Worm (Caenorhabditis elegans) whole organism, mixed stage, embryonic: ENCODE measurements around the gene C08B6.14.

Experiments used
- M03D4.4 ChIP-seq: sonication (generic microtip); optimal IDR thresholded peaks from 2 replicates; lab custom pipeline; 2017; ENCODE audit warnings: mild to moderate bottlenecking, missing genetic modification characterization, missing compliant biosample characterization
- bed-3 ChIP-seq: fragments of 200-800 bp; sonication (Bioruptor generic); optimal IDR thresholded peaks from 3 replicates; lab custom pipeline; 2018; ENCODE audit warnings: mild to moderate bottlenecking, missing genetic modification characterization, moderate library complexity, missing compliant biosample characterization
- blmp-1 ChIP-seq: fragments of 150-350 bp; optimal IDR thresholded peaks from 2 replicates; lab custom pipeline; 2014; ENCODE audit warnings: missing biosample characterization, missing genetic modification characterization
- ceh-39 ChIP-seq: fragments of 150-350 bp; optimal IDR thresholded peaks from 2 replicates; lab custom pipeline; 2014; ENCODE audit warnings: missing biosample characterization, missing genetic modification characterization
- ceh-43 ChIP-seq: fragments of 200-800 bp; sonication (Bioruptor generic); optimal IDR thresholded peaks from 2 replicates; lab custom pipeline; 2018; ENCODE audit warnings: mild to moderate bottlenecking, missing genetic modification characterization, moderate library complexity, missing compliant biosample characterization
- ceh-83 ChIP-seq: fragments of 200-800 bp; sonication (Bioruptor generic); optimal IDR thresholded peaks from 2 replicates; lab custom pipeline; 2018; ENCODE audit warnings: mild to moderate bottlenecking, missing genetic modification characterization, missing compliant biosample characterization
- ces-1 ChIP-seq: fragments of 150-350 bp; optimal IDR thresholded peaks from 2 replicates; lab custom pipeline; 2014; ENCODE audit warnings: missing biosample characterization, missing genetic modification reagents, missing genetic modification characterization
- cnd-1 ChIP-seq: fragments of 200-800 bp; sonication (Bioruptor generic); optimal IDR thresholded peaks from 2 replicates; lab custom pipeline; 2018; ENCODE audit warnings: mild to moderate bottlenecking, missing genetic modification characterization, missing compliant biosample characterization
- drap-1 ChIP-seq: fragments of 200-800 bp; sonication (Bioruptor generic); optimal IDR thresholded peaks from 3 replicates; lab custom pipeline; 2018; ENCODE audit warnings: mild to moderate bottlenecking, missing genetic modification characterization, missing compliant biosample characterization
- elt-1 ChIP-seq: sonication (generic microtip); optimal IDR thresholded peaks from 2 replicates; lab custom pipeline; 2017; ENCODE audit warnings: missing genetic modification characterization, mild to moderate bottlenecking, missing compliant biosample characterization, antibody characterized with exemption, moderate library complexity, borderline replicate concordance; ENCODE audit not compliant: insufficient read depth
- flh-1 ChIP-seq: fragments of 200-800 bp; sonication (Bioruptor generic); optimal IDR thresholded peaks from 2 replicates; lab custom pipeline; 2018; ENCODE audit warnings: mild to moderate bottlenecking, missing genetic modification characterization, moderate library complexity, missing compliant biosample characterization
- ham-2 ChIP-seq: fragments of 200-800 bp; sonication (Bioruptor generic); optimal IDR thresholded peaks from 2 replicates; lab custom pipeline; 2018; ENCODE audit warnings: mild to moderate bottlenecking, missing genetic modification characterization, missing compliant biosample characterization
- hlh-1 ChIP-seq: fragments of 150-350 bp; optimal IDR thresholded peaks from 2 replicates; lab custom pipeline; 2014; ENCODE audit warnings: missing biosample characterization, missing genetic modification reagents, missing genetic modification characterization
- lin-13 ChIP-seq: fragments of 150-350 bp; optimal IDR thresholded peaks from 2 replicates; lab custom pipeline; 2014; ENCODE audit warnings: missing biosample characterization, missing genetic modification characterization
- lin-32 ChIP-seq: fragments of 200-800 bp; sonication (Bioruptor generic); optimal IDR thresholded peaks from 2 replicates; lab custom pipeline; 2018; ENCODE audit warnings: mild to moderate bottlenecking, missing genetic modification characterization, missing compliant biosample characterization
- lsy-2 ChIP-seq: fragments of 150-350 bp; optimal IDR thresholded peaks from 2 replicates; lab custom pipeline; 2014; ENCODE audit warnings: missing biosample characterization, missing genetic modification characterization
- mab-5 ChIP-seq: fragments of 150-350 bp; optimal IDR thresholded peaks from 2 replicates; lab custom pipeline; 2014; ENCODE audit warnings: missing biosample characterization, missing genetic modification characterization
- mep-1 ChIP-seq: fragments of 150-350 bp; optimal IDR thresholded peaks from 2 replicates; lab custom pipeline; 2017; ENCODE audit warnings: missing biosample characterization, missing genetic modification reagents, missing genetic modification characterization, inconsistent platforms
- mls-2 ChIP-seq: sonication (generic microtip); optimal IDR thresholded peaks from 2 replicates; lab custom pipeline; 2016; ENCODE audit warnings: mild to moderate bottlenecking, missing genetic modification characterization, moderate library complexity, missing compliant biosample characterization
- nhr-12 ChIP-seq: fragments of 150-350 bp; optimal IDR thresholded peaks from 2 replicates; lab custom pipeline; 2014; ENCODE audit warnings: missing biosample characterization, missing genetic modification characterization
- nhr-2 ChIP-seq: fragments of 150-350 bp; optimal IDR thresholded peaks from 2 replicates; lab custom pipeline; 2014; ENCODE audit warnings: missing biosample characterization, missing genetic modification characterization
- nhr-237 ChIP-seq: fragments of 150-350 bp; optimal IDR thresholded peaks from 2 replicates; lab custom pipeline; 2014; ENCODE audit warnings: missing biosample characterization, missing genetic modification characterization
- nhr-28 ChIP-seq: fragments of 150-350 bp; optimal IDR thresholded peaks from 2 replicates; lab custom pipeline; 2014; ENCODE audit warnings: missing biosample characterization, missing genetic modification characterization
- nhr-76 ChIP-seq: sonication (generic microtip); optimal IDR thresholded peaks from 2 replicates; lab custom pipeline; 2017; ENCODE audit warnings: missing biosample characterization, missing genetic modification characterization
- pha-4 ChIP-seq: fragments of 150-350 bp; optimal IDR thresholded peaks from 2 replicates; lab custom pipeline; 2018; ENCODE audit warnings: missing biosample characterization, missing genetic modification reagents, missing genetic modification characterization
- sem-2 ChIP-seq: fragments of 200-800 bp; sonication (Bioruptor generic); optimal IDR thresholded peaks from 2 replicates; lab custom pipeline; 2018; ENCODE audit warnings: mild to moderate bottlenecking, missing genetic modification characterization, missing compliant biosample characterization
- snpc-4 ChIP-seq: fragments of 150-350 bp; optimal IDR thresholded peaks from 2 replicates; lab custom pipeline; 2014; ENCODE audit warnings: missing biosample characterization, missing genetic modification characterization
- sptf-1 ChIP-seq: sonication (generic microtip); optimal IDR thresholded peaks from 2 replicates; lab custom pipeline; 2017; ENCODE audit warnings: mild to moderate bottlenecking, missing genetic modification characterization, moderate library complexity, missing compliant biosample characterization
- tbx-8 ChIP-seq: fragments of 200-800 bp; sonication (Bioruptor generic); optimal IDR thresholded peaks from 2 replicates; lab custom pipeline; 2018; ENCODE audit warnings: mild to moderate bottlenecking, missing genetic modification characterization, moderate library complexity, missing compliant biosample characterization
- unc-120 ChIP-seq: sonication (generic microtip); optimal IDR thresholded peaks from 2 replicates; lab custom pipeline; 2017; ENCODE audit warnings: missing genetic modification characterization, missing compliant biosample characterization; ENCODE audit not compliant: poor library complexity, severe bottlenecking
- unc-39 ChIP-seq: fragments of 150-350 bp; optimal IDR thresholded peaks from 2 replicates; lab custom pipeline; 2014; ENCODE audit warnings: missing biosample characterization, missing genetic modification characterization
- unc-62 ChIP-seq: fragments of 150-350 bp; optimal IDR thresholded peaks from 2 replicates; lab custom pipeline; 2014; ENCODE audit warnings: missing biosample characterization, missing genetic modification reagents, missing genetic modification characterization
- ztf-11 ChIP-seq: fragments of 150-350 bp; optimal IDR thresholded peaks from 2 replicates; lab custom pipeline; 2014; ENCODE audit warnings: missing biosample characterization, missing genetic modification characterization

Gene C08B6.14

DNA sequence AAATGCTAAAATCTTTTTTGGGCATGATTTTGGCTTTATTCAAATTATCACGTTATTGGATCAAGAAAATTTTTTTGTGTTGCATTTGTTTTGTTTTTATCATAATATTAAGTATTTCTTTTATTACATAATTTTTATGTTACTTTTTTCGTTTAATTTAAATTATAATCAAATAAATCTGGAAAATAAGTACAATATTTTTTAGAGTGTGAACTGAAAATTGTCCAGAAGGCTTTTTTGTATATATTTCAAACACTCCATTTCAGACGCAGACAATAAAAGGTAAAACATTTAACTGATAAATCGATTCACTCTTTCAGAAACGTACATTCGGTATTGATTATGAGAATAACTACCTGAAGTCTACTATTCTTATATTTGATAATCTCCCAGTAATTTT, 5.5 kb upstream of the C08B6.14 start, which contains the start of gene C08B6.11:
TSS of gene C08B6.11 (plus strand) at position 301 of the 400 bp plus-strand sequence.
- TF ChIP-seq unc-120 (tag; lab: Kevin White, UChicago) (no peak), tbx-8 (GFP tag; lab: Kevin White, UChicago) (no peak), flh-1 (no peak), elt-1 (tag; lab: Kevin White, UChicago) (no peak), sptf-1 (tag; lab: Kevin White, UChicago) (no peak), blmp-1 (no peak), ceh-39 (no peak), ces-1 (GFP tag; lab: Kevin White, UChicago) (no peak), nhr-76 (no peak), mls-2 (tag; lab: Kevin White, UChicago) (no peak), ztf-11 (tag; lab: Kevin White, UChicago) (no peak), hlh-1 (tag; lab: Kevin White, UChicago) (no peak), nhr-12 (tag; lab: Kevin White, UChicago) (no peak), mab-5 (tag; lab: Kevin White, UChicago) (no peak)

ce11 chrV:10105412-10105811, 3.6 kb upstream of the C08B6.14 start, which contains the start of gene C08B6.2:
Gene C08B6.2, plus strand, starts transcription at chrV:10105712.
- no peak for TF ChIP-seq nhr-28 (tag; lab: Kevin White, UChicago)
- TF ChIP-seq bed-3 (GFP tag; lab: Kevin White, UChicago), result no peak
- no peak for TF ChIP-seq nhr-237 (tag; lab: Kevin White, UChicago)
- no peak for TF ChIP-seq M03D4.4 (tag; lab: Kevin White, UChicago)
- TF ChIP-seq ceh-43 (GFP tag; lab: Kevin White, UChicago), result no peak
- no peak for TF ChIP-seq hlh-1 (tag; lab: Kevin White, UChicago)
- TF ChIP-seq blmp-1, result no peak
- TF ChIP-seq nhr-76, result no peak
- no peak for TF ChIP-seq elt-1 (tag; lab: Kevin White, UChicago)
- TF ChIP-seq mab-5 (tag; lab: Kevin White, UChicago), result no peak
- no peak for TF ChIP-seq lin-32 (GFP tag; lab: Kevin White, UChicago)
- TF ChIP-seq unc-120 (tag; lab: Kevin White, UChicago), result no peak
- TF ChIP-seq nhr-12 (tag; lab: Kevin White, UChicago), result no peak

ce11 chrV:10104785-10105310, 3.0 kb upstream of the C08B6.14 start, which contains the start of gene ugt-17:
Gene ugt-17, minus strand, starts transcription at chrV:10104964.
- TF ChIP-seq tbx-8 (GFP tag; lab: Kevin White, UChicago), result no peak
- no peak for TF ChIP-seq ces-1 (GFP tag; lab: Kevin White, UChicago)
- TF ChIP-seq ham-2 (GFP tag; lab: Kevin White, UChicago), result no peak
- TF ChIP-seq unc-39, result no peak
- TF ChIP-seq flh-1, result no peak
- no peak for TF ChIP-seq unc-62 (GFP tag; lab: Kevin White, UChicago)
- no peak for TF ChIP-seq pha-4 (tag; lab: Kevin White, UChicago)
- TF ChIP-seq cnd-1 (tag; lab: Kevin White, UChicago), result no peak
- TF ChIP-seq ceh-39, result no peak
- TF ChIP-seq snpc-4 (tag; lab: Kevin White, UChicago), result no peak
- no peak for TF ChIP-seq drap-1 (GFP tag; lab: Kevin White, UChicago)
- TF ChIP-seq, all 35 proteins: peak for 0

- TF ChIP-seq ceh-43 (GFP tag; lab: Kevin White, UChicago) (no peak), drap-1 (GFP tag; lab: Kevin White, UChicago) (no peak), nhr-237 (tag; lab: Kevin White, UChicago) (no peak), ceh-83 (GFP tag; lab: Kevin White, UChicago) (no peak), blmp-1 (no peak), pha-4 (tag; lab: Kevin White, UChicago) (no peak), unc-62 (GFP tag; lab: Kevin White, UChicago) (no peak), cnd-1 (tag; lab: Kevin White, UChicago) (no peak), tbx-8 (GFP tag; lab: Kevin White, UChicago) (no peak), mab-5 (tag; lab: Kevin White, UChicago) (no peak), flh-1 (no peak), unc-39 (no peak), nhr-76 (no peak)
Measured at ce11 chrV:10103811-10104210, 2.0 kb upstream of the C08B6.14 start.

DNA sequence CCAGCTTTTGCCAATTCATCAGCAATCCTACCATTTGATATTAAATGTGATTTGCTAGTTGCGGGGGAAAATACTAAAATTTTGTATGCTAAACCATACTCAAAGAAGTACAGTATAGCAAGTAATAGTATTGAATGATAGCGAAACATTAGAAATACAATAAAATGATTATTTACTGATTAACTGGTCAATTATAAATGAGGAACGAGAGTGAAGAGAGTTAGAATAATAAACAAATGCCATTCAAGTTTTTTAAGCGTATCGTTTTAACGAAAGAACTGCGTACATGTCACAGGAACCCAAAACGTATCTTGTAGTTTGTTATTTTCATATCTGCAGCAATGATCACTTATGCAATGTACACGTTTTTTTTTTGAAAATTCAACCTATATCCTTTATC, 3.4 kb downstream of the C08B6.14 start, which contains the start of gene ugt-47:
TSS of gene ugt-47 (minus strand) at position 169 of the 400 bp plus-strand sequence.
- TF ChIP-seq sem-2 (GFP tag; lab: Kevin White, UChicago) (no peak), ceh-39 (no peak), flh-1 (no peak), M03D4.4 (tag; lab: Kevin White, UChicago) (no peak), nhr-2 (tag; lab: Kevin White, UChicago) (no peak), tbx-8 (GFP tag; lab: Kevin White, UChicago) (no peak), ztf-11 (tag; lab: Kevin White, UChicago) (no peak), lin-13 (tag; lab: Kevin White, UChicago) (no peak), sptf-1 (tag; lab: Kevin White, UChicago) (no peak), unc-62 (GFP tag; lab: Kevin White, UChicago) (no peak), nhr-237 (tag; lab: Kevin White, UChicago) (no peak), nhr-12 (tag; lab: Kevin White, UChicago) (no peak), lsy-2 (tag; lab: Kevin White, UChicago) (no peak), unc-39 (no peak), ces-1 (GFP tag; lab: Kevin White, UChicago) (no peak), drap-1 (GFP tag; lab: Kevin White, UChicago) (no peak), mep-1 (tag; lab: Kevin White, UChicago) (no peak), ceh-83 (GFP tag; lab: Kevin White, UChicago) (no peak), blmp-1 (no peak), mls-2 (tag; lab: Kevin White, UChicago) (no peak)
